Fruit fly (Drosophila melanogaster) whole organism, wandering third instar larva: ENCODE results near the gene Polr3E.
A peak's percentile ranks its signal among the peaks of the same experiment; 100 is the strongest.

Experiments used
- Abd-B ChIP-seq: fragments of >200 bp; optimal IDR thresholded peaks from 2 replicates; lab custom pipeline; 2017; ENCODE audit warnings: missing biosample characterization, missing genetic modification characterization
- CG32264 ChIP-seq: fragments of 200-800 bp; sonication (Bioruptor generic); optimal IDR thresholded peaks from 2 replicates; lab custom pipeline; 2016; ENCODE audit warnings: missing biosample characterization, missing genetic modification characterization
- CG9705 ChIP-seq: fragments of 200-800 bp; sonication (Bioruptor generic); optimal IDR thresholded peaks from 2 replicates; lab custom pipeline; 2018; ENCODE audit warnings: missing biosample characterization, mild to moderate bottlenecking, missing genetic modification characterization
- CrebA ChIP-seq: fragments of 200-800 bp; sonication (Bioruptor generic); optimal IDR thresholded peaks from 2 replicates; lab custom pipeline; 2016; ENCODE audit warnings: missing biosample characterization, mild to moderate bottlenecking, missing genetic modification characterization, borderline replicate concordance
- Dfd ChIP-seq: fragments of >200 bp; optimal IDR thresholded peaks from 2 replicates; lab custom pipeline; 2017; ENCODE audit warnings: missing biosample characterization, missing genetic modification characterization
- Dif ChIP-seq: fragments of 200-275, 200-300 bp; sonication (Bioruptor generic); optimal IDR thresholded peaks from 2 replicates; lab custom pipeline; 2018; ENCODE audit warnings: missing biosample characterization, missing genetic modification characterization; ENCODE audit not compliant: partially characterized antibody
- GATAd ChIP-seq: sonication (Bioruptor generic); optimal IDR thresholded peaks from 2 replicates; lab custom pipeline; 2016; ENCODE audit warnings: missing biosample characterization, missing genetic modification characterization
- HLH106 ChIP-seq: fragments of 200-800 bp; optimal IDR thresholded peaks from 3 replicates; lab custom pipeline; 2019; ENCODE audit warnings: missing biosample characterization, mild to moderate bottlenecking, missing genetic modification characterization, moderate library complexity
- Hnf4 ChIP-seq: fragments of 200-800 bp; sonication (Bioruptor generic); optimal IDR thresholded peaks from 2 replicates; lab custom pipeline; 2016; ENCODE audit warnings: missing biosample characterization, mild to moderate bottlenecking, missing genetic modification characterization
- Hr78 ChIP-seq: fragments of >200 bp; optimal IDR thresholded peaks from 2 replicates; lab custom pipeline; 2017; ENCODE audit warnings: missing biosample characterization, missing genetic modification characterization
- Hr83 ChIP-seq: fragments of 200-300 bp; sonication (Bioruptor generic); optimal IDR thresholded peaks from 2 replicates; lab custom pipeline; 2016; ENCODE audit warnings: missing biosample characterization, mild to moderate bottlenecking, missing genetic modification characterization, moderate library complexity; ENCODE audit not compliant: poor library complexity, severe bottlenecking
- Jra ChIP-seq: sonication (Bioruptor generic); optimal IDR thresholded peaks from 2 replicates; lab custom pipeline; 2016; ENCODE audit warnings: missing biosample characterization, missing genetic modification characterization
- Mio ChIP-seq: sonication (Bioruptor generic); optimal IDR thresholded peaks from 2 replicates; lab custom pipeline; 2016; ENCODE audit warnings: missing biosample characterization, missing genetic modification characterization
- Myc ChIP-seq: fragments of >200 bp; optimal IDR thresholded peaks from 2 replicates; lab custom pipeline; 2017
- N ChIP-seq: fragments of >200 bp; optimal IDR thresholded peaks from 2 replicates; lab custom pipeline; 2018; ENCODE audit warnings: missing biosample characterization, missing external identifiers, missing genetic modification characterization
- OdsH ChIP-seq: fragments of 200-800 bp; sonication (Bioruptor generic); optimal IDR thresholded peaks from 2 replicates; lab custom pipeline; 2016; ENCODE audit warnings: missing biosample characterization, mild to moderate bottlenecking, missing genetic modification characterization
- Rel ChIP-seq, 2 experiments: fragments of 200-800 bp; sonication (Bioruptor generic) in 1 of 2; optimal IDR thresholded peaks; 2 replicates in 1 of 2; 3 replicates in 1 of 2; lab custom pipeline; 2016 to 2019; ENCODE audit warnings: mild to moderate bottlenecking in 2 of 2, missing biosample characterization in 2 of 2, missing genetic modification characterization in 2 of 2, moderate library complexity in 1 of 2
- Sp1 ChIP-seq: fragments of 200-800 bp; sonication (Bioruptor generic); optimal IDR thresholded peaks from 3 replicates; lab custom pipeline; 2019; ENCODE audit warnings: missing biosample characterization, mild to moderate bottlenecking, missing genetic modification characterization, moderate library complexity
- Vsx2 ChIP-seq: fragments of 200-300, 225-300 bp; sonication (Bioruptor generic); optimal IDR thresholded peaks from 2 replicates; lab custom pipeline; 2018; ENCODE audit warnings: missing biosample characterization, missing genetic modification characterization; ENCODE audit not compliant: partially characterized antibody
- br ChIP-seq: fragments of 200-800 bp; sonication (Bioruptor generic); optimal IDR thresholded peaks from 2 replicates; lab custom pipeline; 2016; ENCODE audit warnings: missing biosample characterization, missing genetic modification characterization
- brk ChIP-seq: fragments of 200-800 bp; sonication (Bioruptor generic); optimal IDR thresholded peaks from 2 replicates; lab custom pipeline; 2016; ENCODE audit warnings: missing biosample characterization, mild to moderate bottlenecking, missing genetic modification characterization
- dl ChIP-seq, 2 experiments: fragments of 175-275, 200-275 bp in 1 of 2; fragments of 200-275 bp in 1 of 2; sonication (Bioruptor generic); optimal IDR thresholded peaks; lab custom pipeline; 2018; ENCODE audit warnings: mild to moderate bottlenecking in 2 of 2, missing biosample characterization in 2 of 2, missing genetic modification characterization in 2 of 2, moderate library complexity in 2 of 2; ENCODE audit not compliant: partially characterized antibody in 2 of 2, insufficient read depth in 1 of 2
- dmrt93B ChIP-seq: fragments of 200-800 bp; sonication (Bioruptor generic); optimal IDR thresholded peaks from 2 replicates; lab custom pipeline; 2018; ENCODE audit warnings: missing biosample characterization, mild to moderate bottlenecking, missing genetic modification characterization
- dsf ChIP-seq: sonication (Bioruptor generic); optimal IDR thresholded peaks from 2 replicates; lab custom pipeline; 2016; ENCODE audit warnings: missing biosample characterization, missing genetic modification characterization, borderline replicate concordance
- ey ChIP-seq: fragments of 200-800 bp; sonication (Bioruptor generic); optimal IDR thresholded peaks from 2 replicates; lab custom pipeline; 2016; ENCODE audit warnings: missing biosample characterization, missing genetic modification characterization
- foxo ChIP-seq, 2 experiments: fragments of 200-800 bp; sonication (Bioruptor generic); optimal IDR thresholded peaks; 2 replicates in 1 of 2; 3 replicates in 1 of 2; lab custom pipeline; 2016 to 2017; ENCODE audit warnings: missing biosample characterization in 2 of 2, missing genetic modification characterization in 2 of 2
- fru ChIP-seq: fragments of 200-800 bp; sonication (Bioruptor generic); optimal IDR thresholded peaks from 3 replicates; lab custom pipeline; 2016; ENCODE audit warnings: missing biosample characterization, mild to moderate bottlenecking, missing genetic modification characterization
- h ChIP-seq: fragments of 200-800 bp; sonication (Bioruptor generic); optimal IDR thresholded peaks from 3 replicates; lab custom pipeline; 2016; ENCODE audit warnings: missing biosample characterization, mild to moderate bottlenecking, missing genetic modification characterization
- jim ChIP-seq: fragments of 175-275, 200-325 bp; sonication (Bioruptor generic); optimal IDR thresholded peaks from 2 replicates; lab custom pipeline; 2016; ENCODE audit warnings: missing biosample characterization, mild to moderate bottlenecking, missing genetic modification characterization
- lola ChIP-seq: fragments of >200 bp; optimal IDR thresholded peaks from 2 replicates; lab custom pipeline; 2017; ENCODE audit warnings: missing biosample characterization, missing genetic modification characterization
- pan ChIP-seq: fragments of >200 bp; optimal IDR thresholded peaks from 2 replicates; lab custom pipeline; 2017
- psq ChIP-seq: fragments of 200-800 bp; sonication (Bioruptor generic); optimal IDR thresholded peaks from 3 replicates; lab custom pipeline; 2017; ENCODE audit warnings: missing biosample characterization, mild to moderate bottlenecking, missing genetic modification characterization, moderate library complexity
- rgr ChIP-seq: fragments of 200-800 bp; sonication (Bioruptor generic); optimal IDR thresholded peaks from 3 replicates; lab custom pipeline; 2016; ENCODE audit warnings: missing biosample characterization, mild to moderate bottlenecking, missing genetic modification characterization
- sage ChIP-seq: fragments of 200-800 bp; sonication (Bioruptor generic); optimal IDR thresholded peaks from 2 replicates; lab custom pipeline; 2016; ENCODE audit warnings: missing biosample characterization, mild to moderate bottlenecking, missing genetic modification characterization
- sv ChIP-seq: fragments of 200-800 bp; sonication (Bioruptor generic); optimal IDR thresholded peaks from 3 replicates; lab custom pipeline; 2016; ENCODE audit warnings: missing biosample characterization, missing genetic modification characterization
- tai ChIP-seq: sonication (Bioruptor generic); optimal IDR thresholded peaks from 2 replicates; lab custom pipeline; 2016; ENCODE audit warnings: missing biosample characterization, missing genetic modification characterization
- usp ChIP-seq: fragments of >200 bp; optimal IDR thresholded peaks from 2 replicates; lab custom pipeline; 2017; ENCODE audit warnings: missing biosample characterization, missing genetic modification characterization
- woc ChIP-seq: sonication (Bioruptor generic); optimal IDR thresholded peaks from 2 replicates; lab custom pipeline; 2016; ENCODE audit warnings: missing biosample characterization, mild to moderate bottlenecking, missing genetic modification characterization

The Polr3E gene

DNA sequence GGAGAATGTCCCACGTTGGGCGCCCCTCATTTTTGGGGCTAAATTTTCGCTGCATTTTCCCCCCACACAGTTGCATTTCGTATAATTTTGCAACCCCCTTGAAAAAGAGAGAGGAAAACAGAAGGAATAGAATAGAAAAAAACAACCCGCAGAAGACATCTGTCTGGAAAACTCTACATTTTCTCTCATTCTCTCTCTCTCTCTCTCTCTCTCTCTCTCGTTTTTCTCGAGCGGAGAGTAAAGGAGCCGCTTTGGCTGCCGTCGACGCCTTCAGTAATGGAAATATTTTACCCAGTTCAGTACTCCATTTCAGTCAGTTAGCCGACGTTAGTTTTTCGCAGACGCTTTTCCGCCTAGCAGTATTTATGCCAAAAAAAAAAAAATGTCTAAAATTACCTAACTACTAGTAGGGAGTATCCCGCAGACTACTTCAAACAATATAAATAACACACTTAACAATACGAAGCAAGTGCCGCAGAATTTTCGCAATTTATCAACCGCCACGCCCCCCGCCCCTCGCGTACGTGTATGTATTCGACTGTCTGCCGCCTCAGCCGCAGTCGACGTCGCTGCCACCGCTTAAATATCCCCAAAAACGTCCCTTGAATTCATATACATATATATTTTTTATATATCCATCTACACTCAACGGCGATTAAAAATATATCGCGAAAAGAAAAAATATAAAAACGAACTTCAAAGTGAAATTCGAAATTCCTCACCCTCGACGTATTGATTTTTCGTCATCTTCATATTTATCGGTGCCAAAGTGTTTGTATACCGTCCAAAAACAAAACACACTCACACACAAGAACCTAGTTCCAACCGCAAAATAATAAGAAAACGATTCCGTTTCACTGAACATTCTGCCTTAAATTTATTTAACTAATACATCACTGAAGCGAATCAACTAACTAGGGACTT, 16.4 kb downstream of the Polr3E start:
- TF ChIP-seq jim (GFP tag; lab: Kevin White, UChicago) (no peak), Dif (GFP tag; lab: Kevin White, UChicago) (peak; percentile 12), brk (GFP tag; lab: Kevin White, UChicago) (peak; percentile 2)

DNA sequence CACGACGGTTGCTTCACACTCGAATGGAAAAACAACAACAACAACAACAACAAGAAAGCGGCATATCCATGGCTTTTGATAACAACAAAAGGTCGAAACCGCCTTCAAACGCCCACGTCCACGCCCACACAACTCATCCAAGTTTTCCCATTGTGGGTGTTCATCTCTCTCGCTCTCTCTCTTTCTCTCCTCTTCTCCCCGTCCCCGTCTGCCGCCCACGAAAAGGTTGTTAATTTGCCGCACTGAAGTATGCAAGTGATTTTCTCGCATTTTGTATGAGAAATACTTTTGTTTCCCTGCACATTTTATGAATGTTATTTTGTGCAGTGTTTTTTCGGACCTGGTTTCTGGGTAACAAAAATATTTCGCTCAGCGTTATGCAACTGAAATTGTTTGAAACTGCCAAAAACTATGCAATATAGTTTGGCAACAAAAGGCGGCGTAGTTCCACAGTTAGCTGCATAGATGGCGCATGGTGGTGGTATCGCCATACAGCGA, 17.8 kb downstream of the Polr3E start:
- TF ChIP-seq ey (GFP tag; lab: Kevin White, UChicago) (peak; percentile 38), woc (GFP tag; lab: Kevin White, UChicago) (no peak), Hr78 (GFP tag; lab: Kevin White, UChicago) (no peak), lola (GFP tag; lab: Kevin White, UChicago) (peak; percentile 94), Hr83 (GFP tag; lab: Kevin White, UChicago) (peak; percentile 3), dmrt93B (GFP tag; lab: Kevin White, UChicago) (no peak), N (GFP tag; lab: Kevin White, UChicago) (peak; percentile 76), Rel (GFP tag; optimal IDR thresholded peaks at IDR 0.05; lab: Kevin White, UChicago) (no peak), Rel (tag; optimal IDR thresholded peaks at IDR 0.05; lab: Kevin White, UChicago) (no peak), sage (GFP tag; lab: Kevin White, UChicago) (no peak), psq (peak; percentile 38), br (GFP tag; lab: Kevin White, UChicago) (no peak), CrebA (GFP tag; lab: Kevin White, UChicago) (no peak), CG32264 (GFP tag; lab: Kevin White, UChicago) (no peak), Myc (lab: Kevin White, UChicago) (peak; percentile 96), h (GFP tag; lab: Kevin White, UChicago) (peak; percentile 6), Hnf4 (GFP tag; lab: Kevin White, UChicago) (no peak), CG9705 (no peak), pan (lab: Kevin White, UChicago) (no peak), Jra (no peak), Vsx2 (GFP tag; lab: Kevin White, UChicago) (peak; percentile 86), rgr (GFP tag; lab: Kevin White, UChicago) (peak; percentile 32), Dfd (no peak), Abd-B (GFP tag; lab: Kevin White, UChicago) (no peak), HLH106 (tag; lab: Kevin White, UChicago) (peak; percentile 23), OdsH (GFP tag; lab: Kevin White, UChicago) (peak; percentile 2), tai (GFP tag; lab: Kevin White, UChicago) (no peak), Sp1 (GFP tag; lab: Kevin White, UChicago) (no peak), usp (GFP tag; lab: Kevin White, UChicago) (no peak), Mio (GFP tag; lab: Kevin White, UChicago) (no peak), Dif (GFP tag; lab: Kevin White, UChicago) (peak; percentile 52), dl (GFP tag; optimal IDR thresholded peaks at IDR 0.05; lab: Kevin White, UChicago; ENCODE audit: insufficient read depth in 1 of 2, partially characterized antibody in 2 of 2) (peak in 1 of 2 experiments; percentile 37), GATAd (GFP tag; lab: Kevin White, UChicago) (no peak), dsf (GFP tag; lab: Kevin White, UChicago) (no peak), sv (no peak), jim (GFP tag; lab: Kevin White, UChicago) (no peak), fru (peak; percentile 26), foxo (GFP tag; optimal IDR thresholded peaks at IDR 0.05; lab: Kevin White, UChicago) (peak in 1 of 2 experiments; percentile 25), brk (GFP tag; lab: Kevin White, UChicago) (no peak)
